Worm (Caenorhabditis elegans): ENCODE measurements around the gene srbc-56.

DNA sequence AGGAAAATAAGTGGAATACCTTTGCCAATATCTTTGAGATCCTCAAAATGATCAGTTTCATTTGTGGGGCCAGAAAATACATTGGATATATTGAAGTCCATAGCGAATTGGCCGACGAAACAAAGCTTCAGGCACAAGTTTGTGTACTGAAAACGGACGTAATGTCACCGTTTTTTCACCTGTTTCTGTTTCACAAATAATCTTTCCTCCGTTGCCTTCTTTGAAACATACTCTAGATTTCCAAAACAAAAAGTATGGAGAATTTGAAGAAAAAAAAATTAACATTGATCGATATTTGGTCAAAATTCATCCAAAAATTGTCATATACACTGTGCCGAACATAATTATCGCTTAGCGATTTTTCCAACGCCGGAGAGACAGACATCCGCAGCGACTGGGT, 31.1 kb upstream of the srbc-56 start, which contains the start of gene srz-12:
- TF ChIP-seq lsy-2 (tag; optimal IDR thresholded peaks at IDR 0.05) (no peak), unc-62 (GFP tag; optimal IDR thresholded peaks at IDR 0.05) (no peak), lin-13 (tag; optimal IDR thresholded peaks at IDR 0.05) (no peak), nhr-76 (tag; optimal IDR thresholded peaks at IDR 0.05) (no peak), ztf-11 (tag; optimal IDR thresholded peaks at IDR 0.05) (no peak), tbx-8 (GFP tag; optimal IDR thresholded peaks at IDR 0.05) (no peak), blmp-1 (tag; optimal IDR thresholded peaks at IDR 0.05) (no peak), nhr-2 (tag; optimal IDR thresholded peaks at IDR 0.05) (no peak)

All from whole organism, mixed stage, embryonic.